In genomic region chr3L:7813422-7813821, dm6 we compare ENCODE assay signal across 4 fruit fly cellular contexts.
TF ChIP-seq lines count a peak whose summit lies in the region.

No protein-coding gene starts in this region.

- peak; percentile 68 for TF ChIP-seq CTCF in whole organism, embryonic (GFP tag; optimal IDR thresholded peaks at IDR 0.05; lab: Kevin White, UChicago)

TF ChIP-seq in whole organism, adult, 20 proteins besides CTCF, POLR2A, EP300 and RAD21:
- TF ChIP-seq pad (GFP tag; optimal IDR thresholded peaks at IDR 0.05; lab: Kevin White, UChicago) (peak; percentile 97), Crg-1 (GFP tag; optimal IDR thresholded peaks at IDR 0.05; lab: Kevin White, UChicago) (no peak), bab1 (GFP tag; optimal IDR thresholded peaks at IDR 0.05; lab: Kevin White, UChicago) (peak; percentile 30), tj (GFP tag; optimal IDR thresholded peaks at IDR 0.05; lab: Kevin White, UChicago) (no peak)
TF ChIP-seq in whole organism, adult: peak in this region for 2.

TF ChIP-seq in whole organism, embryonic, 481 proteins besides CTCF, POLR2A, EP300 and RAD21 (continues in another document):
- no peak for TF ChIP-seq CG14014 (GFP tag; IDR thresholded peaks at IDR 0.05; lab: Robert Waterston, UW)
- no peak for TF ChIP-seq odd (GFP tag; optimal IDR thresholded peaks at IDR 0.05; lab: Kevin White, UChicago)
- peak; percentile 6 for TF ChIP-seq Myb (GFP tag; optimal IDR thresholded peaks at IDR 0.05; lab: Kevin White, UChicago)
- TF ChIP-seq cg (GFP tag; optimal IDR thresholded peaks at IDR 0.05; lab: Kevin White, UChicago): peak; percentile 82
- peak; percentile 23 for TF ChIP-seq Dp (GFP tag; optimal IDR thresholded peaks at IDR 0.05; lab: Kevin White, UChicago)
- no peak for TF ChIP-seq Adf1 (GFP tag; IDR thresholded peaks at IDR 0.05; lab: Robert Waterston, UW)
- peak in 1 of 3 experiments; percentile 71 for TF ChIP-seq lola (GFP tag; optimal IDR thresholded peaks at IDR 0.05; lab: Kevin White, UChicago)
- TF ChIP-seq E2f2 (GFP tag; IDR thresholded peaks at IDR 0.05; lab: Robert Waterston, UW): peak; percentile 39; the same call in 1 of the 2 replicates
- no peak for TF ChIP-seq CG17361 (GFP tag; IDR thresholded peaks at IDR 0.05; lab: Robert Waterston, UW)
- TF ChIP-seq NC2β (GFP tag; optimal IDR thresholded peaks at IDR 0.05; lab: Kevin White, UChicago): no peak
- TF ChIP-seq CG12391 (tag; optimal IDR thresholded peaks at IDR 0.05; lab: Kevin White, UChicago): no peak
- peak; percentile 67; the same call in 1 of the 3 replicates for TF ChIP-seq CG2199 (GFP tag; IDR thresholded peaks at IDR 0.05; lab: Robert Waterston, UW)
- no peak for TF ChIP-seq CG8290 (GFP tag; optimal IDR thresholded peaks at IDR 0.05; lab: Kevin White, UChicago)
- peak in 1 of 2 experiments; percentile 28 for TF ChIP-seq CG8290 (tag; optimal IDR thresholded peaks at IDR 0.05; lab: Kevin White, UChicago)
- TF ChIP-seq Pdp1 (GFP tag; optimal IDR thresholded peaks at IDR 0.05; lab: Kevin White, UChicago): peak in 1 of 2 experiments; percentile 71
- no peak for TF ChIP-seq CG18262 (tag; optimal IDR thresholded peaks at IDR 0.05; lab: Kevin White, UChicago)
- no peak for TF ChIP-seq nerfin-1 (tag; optimal IDR thresholded peaks at IDR 0.05; lab: Kevin White, UChicago)
- no peak for TF ChIP-seq CG14860 (GFP tag; IDR thresholded peaks at IDR 0.05; lab: Robert Waterston, UW; ENCODE audit: partially characterized antibody)
- TF ChIP-seq CG9215 (GFP tag; IDR thresholded peaks at IDR 0.05; lab: Robert Waterston, UW): no peak
- TF ChIP-seq PHDP (tag; optimal IDR thresholded peaks at IDR 0.05; lab: Kevin White, UChicago): no peak
- no peak for TF ChIP-seq BtbVII (GFP tag; optimal IDR thresholded peaks at IDR 0.05; lab: Kevin White, UChicago)
- TF ChIP-seq ken (GFP tag; IDR thresholded peaks at IDR 0.05; lab: Robert Waterston, UW): no peak
- TF ChIP-seq trem (tag; optimal IDR thresholded peaks at IDR 0.05; lab: Kevin White, UChicago): no peak
- TF ChIP-seq HmgZ (tag; optimal IDR thresholded peaks at IDR 0.05; lab: Kevin White, UChicago): peak; percentile 56
- peak; percentile 22 for TF ChIP-seq sd (tag; optimal IDR thresholded peaks at IDR 0.05; lab: Kevin White, UChicago)
- peak; percentile 8 for TF ChIP-seq sens (GFP tag; lab: Kevin White, UChicago)
- TF ChIP-seq CG17612 (GFP tag; IDR thresholded peaks at IDR 0.05; lab: Robert Waterston, UW): no peak
- peak; percentile 92 for TF ChIP-seq ftz-f1 (GFP tag; optimal IDR thresholded peaks at IDR 0.05; lab: Kevin White, UChicago)
- no peak for TF ChIP-seq sc (optimal IDR thresholded peaks at IDR 0.05; lab: Kevin White, UChicago)
- TF ChIP-seq sc (GFP tag; optimal IDR thresholded peaks at IDR 0.05; lab: Kevin White, UChicago): no peak

TF ChIP-seq in whole organism, pupa, 21 proteins besides CTCF, POLR2A, EP300 and RAD21:
- TF ChIP-seq CG15710 (tag; optimal IDR thresholded peaks at IDR 0.05; lab: Kevin White, UChicago) (no peak), D1 (tag; optimal IDR thresholded peaks at IDR 0.05; lab: Kevin White, UChicago) (peak; percentile 58)

TF ChIP-seq in whole organism, wandering third instar larva, 38 proteins besides CTCF, POLR2A, EP300 and RAD21:
- TF ChIP-seq rgr (GFP tag; optimal IDR thresholded peaks at IDR 0.05; lab: Kevin White, UChicago) (no peak), Abd-B (GFP tag; optimal IDR thresholded peaks at IDR 0.05; lab: Kevin White, UChicago) (no peak), N (GFP tag; optimal IDR thresholded peaks at IDR 0.05; lab: Kevin White, UChicago) (peak; percentile 98), Vsx2 (GFP tag; optimal IDR thresholded peaks at IDR 0.05; lab: Kevin White, UChicago; ENCODE audit: partially characterized antibody) (peak; percentile 94), pan (optimal IDR thresholded peaks at IDR 0.05; lab: Kevin White, UChicago) (no peak), OdsH (GFP tag; optimal IDR thresholded peaks at IDR 0.05; lab: Kevin White, UChicago) (no peak), Hr78 (GFP tag; optimal IDR thresholded peaks at IDR 0.05; lab: Kevin White, UChicago) (peak; percentile 35), woc (GFP tag; optimal IDR thresholded peaks at IDR 0.05; lab: Kevin White, UChicago) (no peak), dl (GFP tag; optimal IDR thresholded peaks at IDR 0.05; lab: Kevin White, UChicago; ENCODE audit: insufficient read depth in 1 of 2, partially characterized antibody in 2 of 2) (peak; percentile 11 to 20), fru (GFP tag; optimal IDR thresholded peaks at IDR 0.05; lab: Kevin White, UChicago) (no peak), psq (GFP tag; optimal IDR thresholded peaks at IDR 0.05; lab: Kevin White, UChicago) (no peak), sv (GFP tag; optimal IDR thresholded peaks at IDR 0.05; lab: Kevin White, UChicago) (no peak), Myc (optimal IDR thresholded peaks at IDR 0.05; lab: Kevin White, UChicago) (peak; percentile 94), ey (GFP tag; optimal IDR thresholded peaks at IDR 0.05; lab: Kevin White, UChicago) (no peak), Hnf4 (GFP tag; optimal IDR thresholded peaks at IDR 0.05; lab: Kevin White, UChicago) (no peak), br (GFP tag; optimal IDR thresholded peaks at IDR 0.05; lab: Kevin White, UChicago) (no peak), lola (GFP tag; optimal IDR thresholded peaks at IDR 0.05; lab: Kevin White, UChicago) (peak; percentile 83), HLH106 (tag; optimal IDR thresholded peaks at IDR 0.05; lab: Kevin White, UChicago) (no peak), Dif (GFP tag; optimal IDR thresholded peaks at IDR 0.05; lab: Kevin White, UChicago; ENCODE audit: partially characterized antibody) (peak; percentile 82)
